Worm (Caenorhabditis elegans) whole organism, L2 larva: Measurements from ENCODE around the gene B0563.1.
"Not testable (repeated sequence)": the region's sequence is repeated elsewhere in the genome, so short reads cannot be mapped to it uniquely, and the experiment has no call there.

Experiments used
- F13H6.1 ChIP-seq: sonication (generic microtip); optimal IDR thresholded peaks from 2 replicates; lab custom pipeline; 2016; ENCODE audit warnings: missing genetic modification characterization, missing compliant biosample characterization
- R02D3.7 ChIP-seq: fragments of 150-350 bp; optimal IDR thresholded peaks from 2 replicates; lab custom pipeline; 2014; ENCODE audit warnings: missing biosample characterization, missing genetic modification characterization
- ama-1 ChIP-seq: fragments of 150-350 bp; optimal IDR thresholded peaks from 2 replicates; lab custom pipeline; 2018; ENCODE audit warnings: inconsistent platforms
- crh-2 ChIP-seq: sonication (generic microtip); optimal IDR thresholded peaks from 2 replicates; lab custom pipeline; 2017; ENCODE audit warnings: missing biosample characterization, missing genetic modification characterization
- elt-3 ChIP-seq: sonication (generic microtip); optimal IDR thresholded peaks from 2 replicates; lab custom pipeline; 2017; ENCODE audit warnings: missing biosample characterization, missing genetic modification characterization
- fos-1 ChIP-seq: fragments of 150-350 bp; optimal IDR thresholded peaks from 2 replicates; lab custom pipeline; 2014; ENCODE audit warnings: missing biosample characterization, missing genetic modification characterization
- nhr-25 ChIP-seq: fragments of 150-350 bp; sonication (generic microtip); optimal IDR thresholded peaks from 3 replicates; lab custom pipeline; 2014; ENCODE audit warnings: missing biosample characterization, missing genetic modification characterization
- nhr-77 ChIP-seq: fragments of 150-350 bp; optimal IDR thresholded peaks from 2 replicates; lab custom pipeline; 2014; ENCODE audit warnings: missing biosample characterization, missing genetic modification characterization
- sma-9 ChIP-seq, 2 experiments: fragments of 150-350 bp in 1 of 2; sonication (generic microtip) in 1 of 2; optimal IDR thresholded peaks; 2 replicates each; lab custom pipeline; 2014 to 2016; ENCODE audit warnings: missing genetic modification characterization in 2 of 2, mild to moderate bottlenecking in 1 of 2, missing biosample characterization in 1 of 2, missing compliant biosample characterization in 1 of 2, missing genetic modification reagents in 1 of 2, moderate library complexity in 1 of 2
- ztf-11 ChIP-seq: sonication (generic microtip); optimal IDR thresholded peaks from 2 replicates; lab custom pipeline; 2017; ENCODE audit warnings: missing biosample characterization, missing genetic modification characterization

ce11 chrX:9203468-9203867, 32.1 kb downstream of the B0563.1 start, which contains the start of gene crb-3:
- TF ChIP-seq ama-1 (lab: Kevin White, UChicago); sma-9 (GFP tag; optimal IDR thresholded peaks at IDR 0.05; lab: Kevin White, UChicago); sma-9 (tag; optimal IDR thresholded peaks at IDR 0.05; lab: Kevin White, UChicago); ztf-11 (tag; lab: Kevin White, UChicago); nhr-77 (tag; lab: Kevin White, UChicago); R02D3.7 (tag; lab: Kevin White, UChicago); crh-2; fos-1 (tag; lab: Kevin White, UChicago); F13H6.1 (tag; lab: Kevin White, UChicago); elt-3 (tag; lab: Kevin White, UChicago); nhr-25 (tag; lab: Kevin White, UChicago): not testable (repeated sequence)
